Fruit fly (Drosophila melanogaster) whole organism, pupa: ENCODE measurements around the gene CG17931.

ENCODE experiments used
- CG10348 ChIP-seq: fragments of 200-800 bp; sonication (Bioruptor generic); IDR thresholded peaks from 2 replicates; pipeline ENCODE4 v1.3.6; 2022; ENCODE audit warnings: missing biosample characterization, missing genetic modification characterization
- CG12605 ChIP-seq: fragments of 200-800 bp; sonication (Bioruptor generic); IDR thresholded peaks from 2 replicates; pipeline ENCODE4 v1.3.6; 2022; ENCODE audit warnings: missing biosample characterization, missing genetic modification characterization
- CG13204 ChIP-seq: fragments of 200-800 bp; sonication (Bioruptor generic); optimal IDR thresholded peaks from 2 replicates; lab custom pipeline; 2018; ENCODE audit warnings: missing biosample characterization, mild to moderate bottlenecking, missing genetic modification characterization, moderate library complexity
- CG14655 ChIP-seq: fragments of 200-800 bp; sonication (Bioruptor generic); optimal IDR thresholded peaks from 3 replicates; lab custom pipeline; 2017; ENCODE audit warnings: mild to moderate bottlenecking, missing biosample characterization, missing genetic modification reagents, missing genetic modification characterization
- CG15710 ChIP-seq: fragments of 200-800 bp; sonication (Bioruptor generic); optimal IDR thresholded peaks from 2 replicates; lab custom pipeline; 2018; ENCODE audit warnings: missing biosample characterization, mild to moderate bottlenecking, missing genetic modification characterization, moderate library complexity
- CG17806 ChIP-seq: fragments of 200-800 bp; sonication (Bioruptor generic); optimal IDR thresholded peaks from 2 replicates; lab custom pipeline; 2018; ENCODE audit warnings: missing biosample characterization, mild to moderate bottlenecking, missing genetic modification characterization, moderate library complexity
- CG32121 ChIP-seq: fragments of 200-800 bp; sonication (Bioruptor generic); IDR thresholded peaks from 2 replicates; pipeline ENCODE4 v1.3.6; 2022; ENCODE audit warnings: missing biosample characterization, missing genetic modification characterization
- CG34367 ChIP-seq: fragments of 200-800 bp; sonication (Bioruptor generic); optimal IDR thresholded peaks from 2 replicates; lab custom pipeline; 2018; ENCODE audit warnings: missing biosample characterization, mild to moderate bottlenecking, missing genetic modification characterization
- CG4496 ChIP-seq: fragments of 200-800 bp; sonication (Bioruptor generic); IDR thresholded peaks from 3 replicates; pipeline ENCODE4 v1.3.6; 2022; ENCODE audit warnings: missing biosample characterization, missing genetic modification characterization
- CG8159 ChIP-seq: fragments of 200-800 bp; sonication (Bioruptor generic); optimal IDR thresholded peaks from 3 replicates; lab custom pipeline; 2018; ENCODE audit warnings: missing biosample characterization, mild to moderate bottlenecking, missing genetic modification characterization, moderate library complexity
- CG8301 ChIP-seq: fragments of 200-800 bp; sonication (Bioruptor generic); optimal IDR thresholded peaks from 2 replicates; lab custom pipeline; 2018; ENCODE audit warnings: missing biosample characterization, mild to moderate bottlenecking, missing genetic modification characterization
- CG9948 ChIP-seq: fragments of 200-800 bp; sonication (Bioruptor generic); optimal IDR thresholded peaks from 2 replicates; lab custom pipeline; 2018; ENCODE audit warnings: missing biosample characterization, mild to moderate bottlenecking, missing genetic modification characterization, moderate library complexity
- D1 ChIP-seq: fragments of 200-800 bp; sonication (Bioruptor generic); optimal IDR thresholded peaks from 2 replicates; lab custom pipeline; 2018; ENCODE audit warnings: missing biosample characterization, mild to moderate bottlenecking, missing genetic modification characterization, moderate library complexity
- EcR ChIP-seq: fragments of 200-800 bp; sonication (Bioruptor generic); optimal IDR thresholded peaks from 3 replicates; lab custom pipeline; 2019; ENCODE audit warnings: missing biosample characterization, missing genetic modification characterization, mild to moderate bottlenecking, moderate library complexity, missing genetic modification reagents
- Ets98B ChIP-seq: fragments of 200-800 bp; sonication (Bioruptor generic); IDR thresholded peaks from 2 replicates; pipeline ENCODE4 v1.3.6; 2022; ENCODE audit warnings: missing biosample characterization, missing genetic modification characterization
- Pif1A ChIP-seq: fragments of 200-800 bp; sonication (Bioruptor generic); optimal IDR thresholded peaks from 3 replicates; lab custom pipeline; 2016; ENCODE audit warnings: missing biosample characterization, missing genetic modification characterization
- Pif1B ChIP-seq: fragments of 200-800 bp; sonication (Bioruptor generic); optimal IDR thresholded peaks from 3 replicates; lab custom pipeline; 2016; ENCODE audit warnings: missing biosample characterization, missing genetic modification characterization
- Snoo ChIP-seq: fragments of 200-800 bp; sonication (Bioruptor generic); optimal IDR thresholded peaks from 3 replicates; lab custom pipeline; 2017; ENCODE audit warnings: missing biosample characterization, mild to moderate bottlenecking, missing genetic modification characterization, inconsistent platforms
- fd96Ca ChIP-seq: fragments of 200-800 bp; sonication (Bioruptor generic); IDR thresholded peaks from 3 replicates; pipeline ENCODE4 v1.3.6; 2022; ENCODE audit warnings: missing biosample characterization, missing genetic modification characterization
- gl ChIP-seq: fragments of 200-800 bp; sonication (Bioruptor generic); optimal IDR thresholded peaks from 2 replicates; lab custom pipeline; 2018; ENCODE audit warnings: missing biosample characterization, mild to moderate bottlenecking, missing genetic modification characterization
- rn ChIP-seq: fragments of 200-800 bp; sonication (Bioruptor generic); IDR thresholded peaks from 2 replicates; pipeline ENCODE4 v1.3.6; 2022; ENCODE audit warnings: missing biosample characterization, missing genetic modification characterization

The CG17931 gene

DNA sequence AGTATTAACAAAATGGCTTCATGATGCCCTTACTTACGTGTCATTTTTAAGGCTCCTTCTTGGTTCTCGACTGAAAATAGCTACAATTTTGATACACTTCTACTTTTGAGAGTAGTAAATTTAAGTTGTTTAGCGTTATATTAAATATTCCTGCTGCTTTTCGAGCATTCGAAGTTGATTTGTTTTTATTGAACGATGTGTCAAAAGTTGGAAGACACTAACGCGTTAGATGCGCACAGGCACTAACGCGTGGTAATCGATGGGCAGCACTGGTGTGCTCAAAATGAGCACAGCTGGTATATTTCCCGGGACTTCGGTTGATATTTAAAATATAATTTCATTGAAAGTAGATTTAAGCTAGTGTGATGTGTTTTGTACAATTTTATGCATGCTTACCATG is at the start of gene CG17931:
Gene CG17931, minus strand, starts transcription at position 369 of the 400 bp plus-strand sequence.
- TF ChIP-seq CG34367: no peak
- TF ChIP-seq D1 (tag; lab: Kevin White, UChicago): peak; percentile 14

DNA sequence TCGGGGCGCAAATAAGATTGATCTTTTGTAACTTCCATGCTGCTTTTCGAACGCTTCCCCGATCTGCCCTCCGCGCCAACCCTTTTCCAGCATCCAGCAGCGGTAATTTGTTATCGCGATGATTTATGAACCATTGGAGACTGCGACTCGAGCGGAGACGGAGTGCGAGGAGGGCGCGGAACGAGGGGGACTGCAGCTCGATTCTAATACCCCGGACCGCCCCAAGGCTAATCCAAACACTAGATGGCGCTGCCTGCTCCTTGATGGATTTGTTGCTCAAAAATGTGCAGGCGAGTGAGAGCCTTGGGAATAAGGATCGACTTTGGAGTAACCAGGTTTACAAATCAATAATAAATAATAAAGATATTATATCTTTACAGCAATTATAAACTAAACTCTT is 49.2 kb upstream of the CG17931 start:
- TF ChIP-seq CG12605 (no peak), Pif1A (GFP tag; lab: Kevin White, UChicago) (no peak), CG8159 (tag; lab: Kevin White, UChicago) (no peak), CG8301 (no peak), CG10348 (no peak), Ets98B (GFP tag; lab: Robert Waterston, UW) (no peak), gl (no peak), EcR (GFP tag; lab: Kevin White, UChicago) (no peak), CG15710 (tag; lab: Kevin White, UChicago) (no peak), D1 (tag; lab: Kevin White, UChicago) (no peak)

DNA sequence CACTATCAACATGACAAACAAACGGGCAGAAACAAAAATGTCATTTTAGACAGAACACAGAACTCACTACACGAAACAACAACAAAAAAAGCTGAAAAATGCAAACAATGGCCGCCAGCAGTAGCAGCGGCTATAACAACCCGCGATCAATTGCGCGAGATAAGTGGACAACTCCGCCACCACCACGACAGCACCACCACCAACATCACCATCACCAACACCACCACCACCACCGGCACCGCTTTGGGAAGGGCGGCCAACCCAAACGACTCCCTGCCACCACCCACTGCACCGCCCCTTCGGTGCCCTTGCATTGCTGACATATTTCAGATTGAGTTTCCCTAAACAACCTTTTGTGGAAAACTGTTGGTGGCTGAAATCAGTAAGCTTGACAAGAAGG is 47.4 kb upstream of the CG17931 start:
- TF ChIP-seq gl: no peak
- TF ChIP-seq CG10348: no peak
- no peak for TF ChIP-seq CG4496
- no peak for TF ChIP-seq CG13204 (GFP tag; lab: Kevin White, UChicago)
- no peak for TF ChIP-seq CG14655 (GFP tag; lab: Kevin White, UChicago)
- no peak for TF ChIP-seq Pif1A (GFP tag; lab: Kevin White, UChicago)
- no peak for TF ChIP-seq rn (GFP tag; lab: Robert Waterston, UW)
- TF ChIP-seq CG9948 (tag; lab: Kevin White, UChicago): no peak
- TF ChIP-seq CG34367: no peak

DNA sequence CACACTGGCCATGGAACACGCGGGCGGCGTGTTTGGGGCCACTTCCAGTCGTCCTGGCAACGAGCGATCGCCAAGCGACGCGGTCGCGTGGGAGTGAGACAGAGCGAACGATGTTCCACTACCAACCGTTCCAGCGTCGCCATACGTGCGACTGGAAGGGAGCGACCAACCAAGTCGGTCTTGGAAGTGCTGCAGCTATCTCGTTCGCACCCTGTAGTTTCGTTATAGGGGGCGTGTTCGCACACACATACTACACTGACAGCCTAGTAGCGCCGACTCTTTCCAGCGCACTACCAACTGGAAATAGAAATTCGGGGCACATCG is 44.4 kb upstream of the CG17931 start:
- TF ChIP-seq Pif1B (GFP tag; lab: Kevin White, UChicago) (no peak), CG4496 (0 out of 3 replicates have a peak, but pooled peaks have one; percentile 34)

DNA sequence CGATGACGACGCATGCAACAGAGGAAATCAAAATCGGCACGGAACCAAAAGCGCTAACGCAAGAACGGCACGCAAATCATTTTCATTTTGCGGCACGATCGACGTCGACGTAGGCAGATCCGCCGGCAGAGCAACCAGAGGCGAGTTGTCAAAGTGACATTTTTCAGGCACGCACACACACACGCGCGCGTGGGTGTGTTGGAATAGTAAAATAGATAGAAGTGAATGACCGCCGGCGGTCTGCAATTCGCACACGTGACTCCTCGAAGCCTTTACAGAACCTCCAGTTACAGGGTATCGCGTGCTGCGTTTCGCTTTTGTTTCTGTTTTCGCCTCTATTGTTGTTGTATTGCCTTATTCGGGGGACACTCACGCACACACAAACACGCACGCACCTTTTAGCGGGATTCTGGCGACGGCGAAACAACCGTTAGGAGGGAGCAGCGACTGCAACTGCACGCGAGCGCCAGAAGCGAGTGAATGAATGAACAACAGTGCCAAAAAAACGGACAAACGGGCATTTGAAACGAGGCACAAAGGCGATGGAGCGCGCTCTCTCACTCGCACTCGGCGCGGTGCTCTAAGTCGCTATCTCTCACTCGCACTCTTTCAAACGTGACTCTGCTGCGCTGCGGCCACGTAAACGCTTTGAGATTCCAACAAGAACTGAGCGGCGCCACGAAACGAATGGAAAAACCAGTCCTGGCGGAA is 43.9 kb upstream of the CG17931 start, which contains the start of gene ss:
Gene ss, minus strand, starts transcription at position 668 of the 711 bp plus-strand sequence.
- TF ChIP-seq Ets98B (GFP tag; lab: Robert Waterston, UW): no peak
- peak; percentile 20 for TF ChIP-seq CG13204 (GFP tag; lab: Kevin White, UChicago)

DNA sequence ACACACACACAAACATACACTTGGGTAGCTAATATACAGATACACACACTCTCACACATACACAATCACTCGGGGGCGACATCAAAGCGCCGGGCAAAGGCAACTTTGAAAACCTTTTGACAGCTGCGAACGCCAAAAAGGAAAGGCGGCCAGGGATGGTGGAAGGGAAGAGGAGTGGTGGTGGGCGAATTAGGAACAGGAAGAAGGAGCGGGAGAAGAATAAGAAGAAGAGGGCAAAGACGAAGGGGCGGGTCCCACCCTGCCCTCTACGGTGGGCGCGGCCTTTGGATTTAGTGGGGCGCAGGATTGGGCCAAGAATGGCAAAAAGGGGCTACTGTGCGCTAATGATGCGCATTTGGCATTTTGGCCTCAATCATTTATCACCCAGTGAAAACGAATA is 37.3 kb upstream of the CG17931 start:
- TF ChIP-seq CG12605 (no peak), CG17806 (tag; lab: Kevin White, UChicago) (no peak), CG8301 (no peak), CG4496 (no peak), CG15710 (tag; lab: Kevin White, UChicago) (no peak), EcR (GFP tag; lab: Kevin White, UChicago) (no peak), Pif1A (GFP tag; lab: Kevin White, UChicago) (no peak), CG14655 (GFP tag; lab: Kevin White, UChicago) (no peak), CG32121 (no peak), CG13204 (GFP tag; lab: Kevin White, UChicago) (no peak), fd96Ca (GFP tag; lab: Robert Waterston, UW) (no peak), rn (GFP tag; lab: Robert Waterston, UW) (no peak), D1 (tag; lab: Kevin White, UChicago) (no peak), CG8159 (tag; lab: Kevin White, UChicago) (no peak), gl (no peak), CG9948 (tag; lab: Kevin White, UChicago) (no peak), CG10348 (no peak), Ets98B (GFP tag; lab: Robert Waterston, UW) (no peak), Snoo (tag; lab: Kevin White, UChicago) (no peak), CG34367 (no peak)
- TF ChIP-seq, all 21 proteins: peak for 0

DNA sequence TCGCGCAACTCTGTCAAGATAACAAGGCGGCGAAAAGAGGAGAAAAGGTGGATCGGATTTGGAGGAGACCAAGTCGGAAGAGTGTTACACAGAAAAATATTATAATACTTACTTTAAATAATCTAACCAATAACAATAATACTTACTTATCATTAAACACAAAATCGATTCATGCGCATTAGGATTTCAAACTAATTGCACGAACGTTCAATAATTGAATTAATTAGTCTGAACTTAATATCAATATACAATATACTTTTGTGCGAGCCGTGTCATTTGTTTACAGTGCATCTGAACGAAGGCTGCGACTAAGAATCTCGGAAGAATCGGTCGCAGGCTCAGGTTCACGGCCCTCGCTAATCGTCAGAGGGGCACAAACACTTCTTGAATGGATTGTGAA is 36.2 kb upstream of the CG17931 start:
- TF ChIP-seq Pif1B (GFP tag; lab: Kevin White, UChicago): no peak
- no peak for TF ChIP-seq CG4496
- no peak for TF ChIP-seq EcR (GFP tag; lab: Kevin White, UChicago)
- TF ChIP-seq CG10348: no peak
- no peak for TF ChIP-seq CG34367
- no peak for TF ChIP-seq CG14655 (GFP tag; lab: Kevin White, UChicago)
- no peak for TF ChIP-seq Pif1A (GFP tag; lab: Kevin White, UChicago)
- TF ChIP-seq CG32121: no peak
- no peak for TF ChIP-seq CG9948 (tag; lab: Kevin White, UChicago)
- no peak for TF ChIP-seq Ets98B (GFP tag; lab: Robert Waterston, UW)
- no peak for TF ChIP-seq CG12605
- no peak for TF ChIP-seq CG13204 (GFP tag; lab: Kevin White, UChicago)
- TF ChIP-seq D1 (tag; lab: Kevin White, UChicago): no peak
- no peak for TF ChIP-seq fd96Ca (GFP tag; lab: Robert Waterston, UW)
